Fruit fly (Drosophila melanogaster) whole organism, prepupa: ENCODE measurements around the gene CG14205.

Source experiments
- CG11762 ChIP-seq: fragments of 200-800 bp; sonication (Bioruptor generic); optimal IDR thresholded peaks from 3 replicates; lab custom pipeline; 2016; ENCODE audit warnings: missing biosample characterization, missing genetic modification characterization; ENCODE audit not compliant: insufficient read depth
- CG11902 ChIP-seq: fragments of 200-800 bp; sonication (Bioruptor generic); optimal IDR thresholded peaks from 3 replicates; lab custom pipeline; 2016; ENCODE audit warnings: missing biosample characterization, missing genetic modification characterization
- CG16779 ChIP-seq: fragments of 200-800 bp; sonication (Bioruptor generic); optimal IDR thresholded peaks from 3 replicates; lab custom pipeline; 2017; ENCODE audit warnings: missing biosample characterization, mild to moderate bottlenecking, missing genetic modification characterization
- Smox ChIP-seq: fragments of 200-800 bp; sonication (Bioruptor generic); optimal IDR thresholded peaks from 3 replicates; lab custom pipeline; 2016; ENCODE audit warnings: missing biosample characterization, missing genetic modification characterization
- fkh ChIP-seq: fragments of 200-800 bp; sonication (Bioruptor generic); optimal IDR thresholded peaks from 3 replicates; lab custom pipeline; 2017; ENCODE audit warnings: missing biosample characterization, mild to moderate bottlenecking, missing genetic modification characterization, moderate library complexity
- topi ChIP-seq: fragments of 200-800 bp; sonication (Bioruptor generic); optimal IDR thresholded peaks from 3 replicates; lab custom pipeline; 2016; ENCODE audit warnings: missing biosample characterization, missing genetic modification characterization

DNA sequence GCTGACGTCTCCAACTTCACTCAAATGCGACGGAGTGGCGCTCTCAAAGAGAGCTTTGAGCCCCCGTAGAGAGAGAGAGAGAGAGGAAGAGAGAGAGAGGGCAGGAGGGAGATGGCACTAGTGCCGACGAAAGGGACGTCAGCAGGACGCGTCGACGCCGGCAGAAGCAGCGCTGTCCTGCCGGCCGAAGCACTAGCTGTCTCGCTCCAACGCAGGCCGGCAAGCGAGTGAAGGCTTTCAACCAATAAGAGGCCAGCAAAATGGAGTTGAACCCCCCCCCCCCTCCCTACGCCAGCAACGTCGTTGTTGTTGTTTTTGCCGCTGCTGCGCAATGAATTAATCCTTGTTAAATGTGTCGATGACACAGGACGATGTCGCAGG, 45.8 kb upstream of the CG14205 start:
- TF ChIP-seq topi (GFP tag; lab: Kevin White, UChicago): no peak
- no peak for TF ChIP-seq CG11902
- TF ChIP-seq Smox: no peak
- no peak for TF ChIP-seq fkh (GFP tag; lab: Kevin White, UChicago)
- no peak for TF ChIP-seq CG11762 (GFP tag; lab: Kevin White, UChicago)
- no peak for TF ChIP-seq CG16779 (tag; lab: Kevin White, UChicago)
